Fruit fly (Drosophila melanogaster): ENCODE measurements around the gene CG9215.
A peak's percentile ranks its signal among the peaks of the same experiment; 100 is the strongest.

- no peak for TF ChIP-seq Gug (GFP tag; IDR thresholded peaks at IDR 0.05)
- TF ChIP-seq CG6854 (GFP tag; optimal IDR thresholded peaks at IDR 0.05), result no peak
- TF ChIP-seq topi (GFP tag; optimal IDR thresholded peaks at IDR 0.05), result no peak
- TF ChIP-seq CG16779 (tag; optimal IDR thresholded peaks at IDR 0.05), result no peak
- no peak for TF ChIP-seq CG8319 (GFP tag; optimal IDR thresholded peaks at IDR 0.05)
- no peak for TF ChIP-seq Hr4 (GFP tag; optimal IDR thresholded peaks at IDR 0.05)
- no peak for TF ChIP-seq CG9139 (GFP tag; optimal IDR thresholded peaks at IDR 0.05)
- no peak for TF ChIP-seq acj6 (GFP tag; optimal IDR thresholded peaks at IDR 0.05)
- TF ChIP-seq fkh (GFP tag; optimal IDR thresholded peaks at IDR 0.05), result peak; percentile 6
- no peak for TF ChIP-seq Sox14 (GFP tag; optimal IDR thresholded peaks at IDR 0.05)
- no peak for TF ChIP-seq achi (GFP tag; optimal IDR thresholded peaks at IDR 0.05)
- peak; percentile 29 for TF ChIP-seq CG3919 (GFP tag; optimal IDR thresholded peaks at IDR 0.05)
- TF ChIP-seq Blimp-1 (GFP tag; optimal IDR thresholded peaks at IDR 0.05), result no peak
These were observed 43.6 kb upstream of the CG9215 start for dm6 chrX:15626279-15626678.

All from whole organism, prepupa.